Worm (Caenorhabditis elegans) whole organism, late embryonic: ENCODE data around the gene F22F4.4.

Source experiments
- T23F11.4 ChIP-seq: fragments of 200-800 bp; sonication (Bioruptor generic); optimal IDR thresholded peaks from 2 replicates; lab custom pipeline; 2018; ENCODE audit warnings: mild to moderate bottlenecking, missing genetic modification characterization, missing compliant biosample characterization
- ceh-18 ChIP-seq: sonication (generic microtip); optimal IDR thresholded peaks from 2 replicates; lab custom pipeline; 2016; ENCODE audit warnings: missing genetic modification characterization, missing compliant biosample characterization
- ceh-31 ChIP-seq: sonication (generic microtip); optimal IDR thresholded peaks from 2 replicates; lab custom pipeline; 2016; ENCODE audit warnings: missing genetic modification characterization, missing compliant biosample characterization
- ceh-34 ChIP-seq: sonication (generic microtip); optimal IDR thresholded peaks from 2 replicates; lab custom pipeline; 2016; ENCODE audit warnings: mild to moderate bottlenecking, missing genetic modification characterization, missing compliant biosample characterization
- dve-1 ChIP-seq: sonication (generic microtip); optimal IDR thresholded peaks from 2 replicates; lab custom pipeline; 2017; ENCODE audit warnings: antibody characterized with exemption, mild to moderate bottlenecking, missing genetic modification characterization, missing compliant biosample characterization
- nfya-1 ChIP-seq: sonication (generic microtip); optimal IDR thresholded peaks from 2 replicates; lab custom pipeline; 2017; ENCODE audit warnings: missing genetic modification characterization, mild to moderate bottlenecking, missing compliant biosample characterization, antibody characterized with exemption, moderate library complexity
- pag-3 ChIP-seq: sonication (generic microtip); optimal IDR thresholded peaks from 2 replicates; lab custom pipeline; 2016; ENCODE audit warnings: missing compliant biosample characterization, missing genetic modification characterization, borderline replicate concordance
- sox-4 ChIP-seq: sonication (generic microtip); optimal IDR thresholded peaks from 2 replicates; lab custom pipeline; 2017; ENCODE audit warnings: mild to moderate bottlenecking, missing genetic modification characterization, inconsistent platforms, missing compliant biosample characterization
- ttx-3 ChIP-seq: sonication (generic microtip); optimal IDR thresholded peaks from 2 replicates; lab custom pipeline; 2016; ENCODE audit warnings: missing genetic modification reagents, missing genetic modification characterization, missing compliant biosample characterization
- unc-42 ChIP-seq: sonication (generic microtip); optimal IDR thresholded peaks from 2 replicates; lab custom pipeline; 2016; ENCODE audit warnings: missing genotype, missing genetic modification characterization, missing compliant biosample characterization
- unc-55 ChIP-seq: sonication (generic microtip); optimal IDR thresholded peaks from 2 replicates; lab custom pipeline; 2017; ENCODE audit warnings: missing biosample characterization, missing genetic modification reagents, missing genetic modification characterization

Gene F22F4.4

ce11 chrX:5953174-5953573 lies 48.2 kb downstream of the F22F4.4 start, which contains the start of the genes R07E4.5 and R07E4.3:
TSS of gene R07E4.5 (minus strand) at chrX:5953174.
TSS of gene R07E4.3 (plus strand) at chrX:5953458.
- TF ChIP-seq ceh-18 (tag; lab: Kevin White, UChicago) (peak; percentile 22), dve-1 (tag; lab: Kevin White, UChicago) (peak; percentile 45), unc-42 (tag; lab: Kevin White, UChicago) (peak; percentile 39), sox-4 (tag; lab: Kevin White, UChicago) (no peak), ceh-34 (tag; lab: Kevin White, UChicago) (peak; percentile 10), unc-55 (GFP tag; lab: Kevin White, UChicago) (no peak), pag-3 (no peak), nfya-1 (peak; percentile 51), ceh-31 (peak; percentile 56), ttx-3 (tag; lab: Kevin White, UChicago) (no peak), T23F11.4 (GFP tag; lab: Kevin White, UChicago) (no peak)
